Fruit fly (Drosophila melanogaster): ENCODE measurements around the gene Non3.
A peak's percentile ranks its signal among the peaks of the same experiment; 100 is the strongest.

DNA sequence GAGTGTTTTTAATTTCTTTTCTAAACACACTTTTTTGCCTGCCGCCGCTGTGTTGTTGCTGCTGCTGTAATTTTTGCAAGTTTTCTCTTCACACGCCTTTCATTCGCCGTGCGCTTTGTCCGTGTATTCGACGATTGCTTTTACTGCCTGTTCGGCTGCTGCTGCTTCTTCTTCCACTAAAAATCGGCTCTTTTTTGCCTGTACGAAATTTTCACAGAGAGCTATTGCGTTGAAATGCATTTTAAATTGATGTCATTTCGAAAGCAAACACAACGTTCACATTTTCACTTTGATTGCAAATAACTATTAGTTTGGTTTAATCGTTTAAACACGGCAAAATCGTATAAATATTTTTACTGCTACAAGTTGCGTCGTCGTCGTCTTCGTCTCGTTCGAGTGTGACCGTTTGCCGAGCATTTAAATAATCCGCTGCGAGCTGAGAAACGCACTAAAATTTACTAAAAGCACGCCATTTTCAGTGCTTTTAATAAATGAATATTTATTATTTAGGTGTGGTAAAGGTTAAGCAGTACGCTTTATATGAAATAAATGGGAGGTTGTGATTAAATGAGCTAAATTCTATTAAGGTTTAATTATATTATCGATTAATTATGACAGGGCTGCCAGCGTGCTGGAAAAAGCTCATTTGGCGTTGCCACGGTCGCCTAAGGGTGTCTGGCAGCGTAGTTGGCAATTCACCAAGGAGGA lies 24.2 kb upstream of the Non3 start, which contains the start of the genes Ssdp and CG7985:
- peak; percentile 2 for TF ChIP-seq woc (GFP tag; optimal IDR thresholded peaks at IDR 0.05)
- no peak for TF ChIP-seq jim (GFP tag; optimal IDR thresholded peaks at IDR 0.05)
- no peak for TF ChIP-seq GATAd (GFP tag; optimal IDR thresholded peaks at IDR 0.05)
- no peak for TF ChIP-seq CG32264 (GFP tag; optimal IDR thresholded peaks at IDR 0.05)
- no peak for TF ChIP-seq brk (GFP tag; optimal IDR thresholded peaks at IDR 0.05)
- no peak for TF ChIP-seq CG9705 (GFP tag; optimal IDR thresholded peaks at IDR 0.05)
- no peak for TF ChIP-seq foxo (GFP tag; optimal IDR thresholded peaks at IDR 0.05)
- TF ChIP-seq Vsx2 (GFP tag; optimal IDR thresholded peaks at IDR 0.05; ENCODE audit: partially characterized antibody), result peak; percentile 11
- TF ChIP-seq rgr (GFP tag; optimal IDR thresholded peaks at IDR 0.05), result no peak
- TF ChIP-seq CrebA (GFP tag; optimal IDR thresholded peaks at IDR 0.05; ENCODE audit: borderline replicate concordance), result no peak
- TF ChIP-seq sage (GFP tag; optimal IDR thresholded peaks at IDR 0.05), result no peak
- no peak for TF ChIP-seq fru (GFP tag; optimal IDR thresholded peaks at IDR 0.05)
- no peak for TF ChIP-seq ey (GFP tag; optimal IDR thresholded peaks at IDR 0.05)
- no peak for TF ChIP-seq pan (optimal IDR thresholded peaks at IDR 0.05)

Measured in whole organism, wandering third instar larva.